Worm (Caenorhabditis elegans) whole organism, L4 larva: ENCODE results near the gene lect-2.

ENCODE experiments used
- D1046.2 ChIP-seq: fragments of 200-800 bp; sonication (Bioruptor generic); IDR thresholded peaks from 2 replicates; pipeline ENCODE4 v1.3.6; 2022; ENCODE audit warnings: missing genetic modification characterization, missing compliant biosample characterization
- F10B5.3 ChIP-seq: sonication (generic microtip); optimal IDR thresholded peaks from 2 replicates; lab custom pipeline; 2016; ENCODE audit warnings: mild to moderate bottlenecking, missing genetic modification characterization, missing compliant biosample characterization
- T20F7.1 ChIP-seq: fragments of 200-800 bp; sonication (Bioruptor generic); optimal IDR thresholded peaks from 2 replicates; lab custom pipeline; 2018; ENCODE audit warnings: mild to moderate bottlenecking, missing genetic modification characterization, missing compliant biosample characterization
- T26A8.4 ChIP-seq: fragments of 200-800 bp; sonication (Bioruptor generic); IDR thresholded peaks from 2 replicates; pipeline ENCODE4 v1.3.6; 2022; ENCODE audit warnings: missing genetic modification characterization, missing compliant biosample characterization
- Y105C5A.15 ChIP-seq: fragments of 200-800 bp; sonication (Bioruptor generic); IDR thresholded peaks from 2 replicates; pipeline ENCODE4 v1.3.6; 2022; ENCODE audit warnings: missing genetic modification characterization, missing compliant biosample characterization
- Y75B8A.6 ChIP-seq: fragments of 200-800 bp; sonication (Bioruptor generic); IDR thresholded peaks from 2 replicates; pipeline ENCODE4 v1.3.6; 2022; ENCODE audit warnings: missing genetic modification reagents, missing genetic modification characterization, missing compliant biosample characterization
- aha-1 ChIP-seq: fragments of 150-350 bp; peaks from one replicate; lab custom pipeline; 2014; ENCODE audit warnings: missing biosample characterization, missing genetic modification characterization
- ceh-28 ChIP-seq: fragments of 150-350 bp; optimal IDR thresholded peaks from 2 replicates; lab custom pipeline; 2014; ENCODE audit warnings: missing biosample characterization, missing genetic modification reagents, missing genetic modification characterization
- ceh-32 ChIP-seq: sonication (generic microtip); optimal IDR thresholded peaks from 2 replicates; lab custom pipeline; 2016; ENCODE audit warnings: mild to moderate bottlenecking, missing genetic modification characterization, missing compliant biosample characterization; ENCODE audit not compliant: poor library complexity
- ceh-44 ChIP-seq: fragments of 200-800 bp; sonication (Bioruptor generic); IDR thresholded peaks from 2 replicates; pipeline ENCODE4 v1.3.6; 2022; ENCODE audit warnings: missing genetic modification reagents, missing genetic modification characterization, missing compliant biosample characterization
- ces-1 ChIP-seq: fragments of 150-350 bp; sonication (generic microtip); optimal IDR thresholded peaks from 4 replicates; lab custom pipeline; 2014; ENCODE audit warnings: missing biosample characterization, missing genetic modification reagents, missing genetic modification characterization
- cey-2 ChIP-seq: sonication (generic microtip); optimal IDR thresholded peaks from 3 replicates; lab custom pipeline; 2017; ENCODE audit warnings: missing genetic modification characterization, mild to moderate bottlenecking, missing compliant biosample characterization, antibody characterized with exemption, borderline replicate concordance; ENCODE audit not compliant: insufficient read depth
- daf-12 ChIP-seq: fragments of 150-350 bp; optimal IDR thresholded peaks from 2 replicates; lab custom pipeline; 2014; ENCODE audit warnings: missing biosample characterization, missing genetic modification reagents, missing genetic modification characterization
- daf-19 ChIP-seq: fragments of 200-800 bp; sonication (Bioruptor generic); conservative IDR thresholded peaks from 2 replicates; pipeline ENCODE4 v1.3.6; 2022; ENCODE audit warnings: missing genetic modification characterization, missing compliant biosample characterization
- daf-8 ChIP-seq: fragments of 200-800 bp; sonication (Bioruptor generic); IDR thresholded peaks from 2 replicates; pipeline ENCODE4 v1.3.6; 2022; ENCODE audit warnings: missing genetic modification characterization, missing compliant biosample characterization
- dmd-6 ChIP-seq: fragments of 200-800 bp; sonication (Bioruptor generic); IDR thresholded peaks from 2 replicates; pipeline ENCODE4 v1.3.6; 2022; ENCODE audit warnings: missing genetic modification reagents, missing genetic modification characterization, missing compliant biosample characterization
- dmd-9 ChIP-seq: fragments of 200-800 bp; sonication (Bioruptor generic); IDR thresholded peaks from 2 replicates; pipeline ENCODE4 v1.3.6; 2022; ENCODE audit warnings: missing genetic modification reagents, missing genetic modification characterization, missing compliant biosample characterization
- dpl-1 ChIP-seq: fragments of 150-350 bp; optimal IDR thresholded peaks from 2 replicates; lab custom pipeline; 2014; ENCODE audit warnings: missing biosample characterization, missing genetic modification reagents, missing genetic modification characterization
- egl-27 ChIP-seq: sonication (generic microtip); optimal IDR thresholded peaks from 3 replicates; lab custom pipeline; 2017; ENCODE audit warnings: missing biosample characterization, missing genetic modification reagents, missing genetic modification characterization
- fkh-10 ChIP-seq: fragments of 150-350 bp; optimal IDR thresholded peaks from 2 replicates; lab custom pipeline; 2014; ENCODE audit warnings: missing biosample characterization, missing genetic modification reagents, missing genetic modification characterization
- hif-1 ChIP-seq, 2 experiments: sonication (generic microtip); optimal IDR thresholded peaks; 2 replicates each; lab custom pipeline; 2016 to 2017; ENCODE audit warnings: missing compliant biosample characterization in 2 of 2, missing genetic modification characterization in 2 of 2, missing genetic modification reagents in 2 of 2, missing genotype in 2 of 2, mild to moderate bottlenecking in 1 of 2
- hlh-30 ChIP-seq: sonication (generic microtip); optimal IDR thresholded peaks from 2 replicates; lab custom pipeline; 2017; ENCODE audit warnings: antibody characterized with exemption, mild to moderate bottlenecking, missing genetic modification characterization, missing compliant biosample characterization; ENCODE audit not compliant: insufficient read depth
- hmg-1.1 ChIP-seq: fragments of 200-800 bp; sonication (Bioruptor generic); IDR thresholded peaks from 2 replicates; pipeline ENCODE4 v1.3.6; 2022; ENCODE audit warnings: missing genetic modification reagents, missing genetic modification characterization, missing compliant biosample characterization
- jun-1 ChIP-seq: fragments of 150-350 bp; optimal IDR thresholded peaks from 2 replicates; lab custom pipeline; 2014; ENCODE audit warnings: missing biosample characterization, missing genetic modification reagents, missing genetic modification characterization
- lim-7 ChIP-seq: fragments of 200-800 bp; sonication (Bioruptor generic); IDR thresholded peaks from 2 replicates; pipeline ENCODE4 v1.3.6; 2022; ENCODE audit warnings: missing genetic modification characterization, missing compliant biosample characterization
- lin-29 ChIP-seq: fragments of 200-800 bp; sonication (Bioruptor generic); IDR thresholded peaks from 2 replicates; pipeline ENCODE4 v1.3.6; 2022; ENCODE audit warnings: missing genetic modification reagents, missing genetic modification characterization, missing compliant biosample characterization
- lin-38 ChIP-seq: fragments of 200-800 bp; sonication (Bioruptor generic); IDR thresholded peaks from 2 replicates; pipeline ENCODE4 v1.3.6; 2022; ENCODE audit warnings: missing genetic modification reagents, missing genetic modification characterization, missing compliant biosample characterization
- lin-39 ChIP-seq: fragments of 150-350 bp; optimal IDR thresholded peaks from 2 replicates; lab custom pipeline; 2014; ENCODE audit warnings: missing biosample characterization, missing genetic modification reagents, missing genetic modification characterization
- lsy-2 ChIP-seq, 2 experiments: fragments of 150-350 bp in 1 of 2; sonication (generic microtip) in 1 of 2; optimal IDR thresholded peaks; 2 replicates each; lab custom pipeline; 2014 to 2017; ENCODE audit warnings: missing biosample characterization in 2 of 2, missing genetic modification characterization in 2 of 2
- mdl-1 ChIP-seq, 2 experiments: fragments of 150-350 bp in 1 of 2; sonication (generic microtip) in 1 of 2; optimal IDR thresholded peaks; 2 replicates each; lab custom pipeline; 2014 to 2017; ENCODE audit warnings: missing biosample characterization in 2 of 2, missing genetic modification characterization in 2 of 2
- mdt-29 ChIP-seq: fragments of 200-800 bp; sonication (Bioruptor generic); IDR thresholded peaks from 2 replicates; pipeline ENCODE4 v1.3.6; 2022; ENCODE audit warnings: missing genetic modification reagents, missing genetic modification characterization, missing compliant biosample characterization
- mep-1 ChIP-seq: fragments of 150-350 bp; sonication (generic microtip); optimal IDR thresholded peaks from 3 replicates; lab custom pipeline; 2014; ENCODE audit warnings: missing biosample characterization, missing genetic modification characterization
- mxl-2 ChIP-seq: fragments of 200-800 bp; sonication (Bioruptor generic); conservative IDR thresholded peaks from 2 replicates; pipeline ENCODE4 v1.3.6; 2022; ENCODE audit warnings: missing genetic modification reagents, missing genetic modification characterization, missing compliant biosample characterization
- mxl-3 ChIP-seq: fragments of 200-800 bp; sonication (Bioruptor generic); optimal IDR thresholded peaks from 2 replicates; lab custom pipeline; 2018; ENCODE audit warnings: mild to moderate bottlenecking, missing genetic modification characterization, missing compliant biosample characterization
- nhr-111 ChIP-seq: fragments of 200-800 bp; sonication (Bioruptor generic); optimal IDR thresholded peaks from 2 replicates; lab custom pipeline; 2018; ENCODE audit warnings: mild to moderate bottlenecking, missing genetic modification characterization, missing compliant biosample characterization
- nhr-237 ChIP-seq: sonication (generic microtip); optimal IDR thresholded peaks from 2 replicates; lab custom pipeline; 2017; ENCODE audit warnings: missing biosample characterization, missing genetic modification characterization
- nhr-28 ChIP-seq: fragments of 150-350 bp; optimal IDR thresholded peaks from 2 replicates; lab custom pipeline; 2014; ENCODE audit warnings: missing biosample characterization, missing genetic modification characterization
- nhr-48 ChIP-seq: sonication (generic microtip); optimal IDR thresholded peaks from 2 replicates; lab custom pipeline; 2016; ENCODE audit warnings: mild to moderate bottlenecking, missing genetic modification characterization, missing compliant biosample characterization
- nhr-6 ChIP-seq: fragments of 150-350 bp; optimal IDR thresholded peaks from 2 replicates; lab custom pipeline; 2014; ENCODE audit warnings: missing biosample characterization, missing genetic modification characterization
- nhr-76 ChIP-seq: fragments of 150-350 bp; optimal IDR thresholded peaks from 2 replicates; lab custom pipeline; 2014; ENCODE audit warnings: missing biosample characterization, missing genetic modification characterization
- nhr-77 ChIP-seq: fragments of 150-350 bp; optimal IDR thresholded peaks from 2 replicates; lab custom pipeline; 2014; ENCODE audit warnings: missing biosample characterization, missing genetic modification characterization
- rbr-2 ChIP-seq: sonication (generic microtip); optimal IDR thresholded peaks from 2 replicates; lab custom pipeline; 2016; ENCODE audit warnings: missing genotype, missing genetic modification characterization, missing compliant biosample characterization
- sdz-12 ChIP-seq: fragments of 200-800 bp; sonication (Bioruptor generic); optimal IDR thresholded peaks from 2 replicates; lab custom pipeline; 2018; ENCODE audit warnings: mild to moderate bottlenecking, missing genetic modification characterization, missing compliant biosample characterization
- skn-1 ChIP-seq: fragments of 150-350 bp; optimal IDR thresholded peaks from 2 replicates; lab custom pipeline; 2014; ENCODE audit warnings: missing biosample characterization, missing genetic modification characterization
- unc-130 ChIP-seq: sonication (generic microtip); optimal IDR thresholded peaks from 2 replicates; lab custom pipeline; 2016; ENCODE audit warnings: missing genetic modification reagents, missing genetic modification characterization, missing compliant biosample characterization
- unc-62 ChIP-seq, 3 experiments: fragments of 150-350 bp in 1 of 3; sonication (generic microtip); optimal IDR thresholded peaks in 2 of 3; peaks in 1 of 3; 1 replicate in 1 of 3; 2 replicates in 2 of 3; lab custom pipeline; 2014 to 2017; ENCODE audit warnings: missing biosample characterization in 3 of 3, missing genetic modification characterization in 3 of 3, missing genetic modification reagents in 3 of 3, missing genotype in 1 of 3
- vab-7 ChIP-seq: fragments of 200-800 bp; sonication (Bioruptor generic); IDR thresholded peaks from 2 replicates; pipeline ENCODE4 v1.3.6; 2022; ENCODE audit warnings: missing genetic modification reagents, missing genetic modification characterization, missing compliant biosample characterization
- zfp-3 ChIP-seq: fragments of 200-800 bp; sonication (Bioruptor generic); conservative IDR thresholded peaks from 2 replicates; pipeline ENCODE4 v1.3.6; 2022; ENCODE audit warnings: missing genetic modification reagents, missing genetic modification characterization, missing compliant biosample characterization
- zip-11 ChIP-seq: fragments of 200-800 bp; sonication (Bioruptor generic); IDR thresholded peaks from 2 replicates; pipeline ENCODE4 v1.3.6; 2022; ENCODE audit warnings: missing genetic modification characterization, missing compliant biosample characterization
- ztf-7 ChIP-seq: fragments of 150-350 bp; optimal IDR thresholded peaks from 2 replicates; lab custom pipeline; 2014; ENCODE audit warnings: missing biosample characterization, missing genetic modification characterization

lect-2 gene

DNA sequence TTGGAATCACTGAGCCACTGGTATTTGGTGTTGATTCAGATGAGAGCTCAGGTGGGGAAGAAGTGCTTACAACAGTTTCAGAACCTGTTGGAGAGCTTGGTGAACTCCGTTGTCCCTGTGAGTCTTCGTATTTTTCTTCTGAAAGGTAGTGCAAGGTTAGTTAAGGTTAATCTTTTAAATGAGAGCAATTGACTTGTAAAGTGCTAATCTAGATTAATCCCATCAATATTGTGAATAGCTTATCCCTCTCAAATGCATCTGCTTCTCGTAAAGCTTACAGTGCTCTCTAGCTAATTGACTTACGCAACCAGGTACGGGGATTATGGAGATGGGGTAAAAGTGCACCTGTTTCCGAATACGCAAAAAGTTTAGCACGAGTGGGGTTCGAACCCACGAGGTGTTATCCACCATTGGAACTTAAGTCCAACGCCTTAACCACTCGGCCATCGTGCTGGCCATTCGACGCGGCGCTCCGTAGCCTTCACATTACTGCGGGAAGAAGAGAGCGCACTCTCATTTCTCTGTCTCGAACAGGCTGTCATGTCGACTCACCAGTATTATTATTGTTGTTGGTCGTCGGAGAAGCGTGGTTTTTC is 17.9 kb upstream of the lect-2 start (continued):
- TF ChIP-seq hlh-30 (tag; lab: Kevin White, UChicago) (peak; percentile 59), Y105C5A.15 (peak; percentile 71; the same call in 1 of the 2 replicates), rbr-2 (tag; lab: Kevin White, UChicago) (peak; percentile 49), lin-29 (GFP tag; lab: Robert Waterston, UW) (0 out of 2 replicates have a peak, but pooled peaks have one; percentile 27), daf-19 (GFP tag; lab: Robert Waterston, UW) (no peak), nhr-6 (tag; lab: Kevin White, UChicago) (no peak), ceh-44 (GFP tag; lab: Robert Waterston, UW) (0 out of 2 replicates have a peak, but pooled peaks have one; percentile 13), zfp-3 (0 out of 2 replicates have a peak, but pooled peaks have one; percentile 54), cey-2 (tag; lab: Kevin White, UChicago) (no peak), mdl-1 (tag; optimal IDR thresholded peaks at IDR 0.05; lab: Kevin White, UChicago) (no peak), dmd-9 (peak; percentile 63), unc-62 (GFP tag; optimal IDR thresholded peaks at IDR 0.05 in 1 of 2; lab: Kevin White, UChicago) (peak in 1 of 2 experiments; percentile 93), unc-62 (tag; optimal IDR thresholded peaks at IDR 0.05; lab: Kevin White, UChicago) (no peak), mep-1 (tag; lab: Kevin White, UChicago) (peak; percentile 62), mxl-2 (GFP tag; lab: Robert Waterston, UW) (no peak), vab-7 (peak; percentile 73), nhr-237 (tag; lab: Kevin White, UChicago) (no peak), T26A8.4 (peak; percentile 57; the same call in 1 of the 2 replicates), ztf-7 (peak; percentile 34), nhr-111 (no peak), mxl-3 (GFP tag; lab: Kevin White, UChicago) (peak; percentile 57), dpl-1 (GFP tag; lab: Kevin White, UChicago) (no peak), fkh-10 (GFP tag; lab: Kevin White, UChicago) (no peak), daf-8 (GFP tag; lab: Robert Waterston, UW) (no peak), nhr-28 (tag; lab: Kevin White, UChicago) (peak; percentile 34), lim-7 (GFP tag; lab: Robert Waterston, UW) (peak; percentile 87), mdt-29 (no peak), hif-1 (tag; optimal IDR thresholded peaks at IDR 0.05; lab: Kevin White, UChicago) (peak in 1 of 2 experiments; percentile 31), nhr-77 (tag; lab: Kevin White, UChicago) (no peak), nhr-48 (peak; percentile 24), nhr-76 (tag; lab: Kevin White, UChicago) (no peak), D1046.2 (GFP tag; lab: Robert Waterston, UW) (0 out of 2 replicates have a peak, but pooled peaks have one; percentile 59), dmd-6 (GFP tag; lab: Robert Waterston, UW) (peak; percentile 58), Y75B8A.6 (GFP tag; lab: Robert Waterston, UW) (no peak), skn-1 (tag; lab: Kevin White, UChicago) (no peak), zip-11 (GFP tag; lab: Robert Waterston, UW) (0 out of 2 replicates have a peak, but pooled peaks have one; percentile 32), F10B5.3 (tag; lab: Kevin White, UChicago) (peak; percentile 14), jun-1 (no peak), sdz-12 (no peak), unc-130 (peak; percentile 49), daf-12 (tag; lab: Kevin White, UChicago) (no peak), lsy-2 (tag; optimal IDR thresholded peaks at IDR 0.05; lab: Kevin White, UChicago) (no peak), ces-1 (GFP tag; lab: Kevin White, UChicago) (no peak), lin-39 (tag; lab: Kevin White, UChicago) (no peak), hmg-1.1 (GFP tag; lab: Robert Waterston, UW) (peak; percentile 83), ceh-32 (tag; lab: Kevin White, UChicago) (no peak), T20F7.1 (GFP tag; lab: Kevin White, UChicago) (no peak), aha-1 (tag; lab: Kevin White, UChicago) (peak; percentile 10), egl-27 (no peak), lin-38 (peak; percentile 72), ceh-28 (tag; lab: Kevin White, UChicago) (no peak)
